Fruit fly (Drosophila melanogaster) whole organism, prepupa: ENCODE measurements around the gene CG13625.

Source experiments
- Blimp-1 ChIP-seq: fragments of 200-800 bp; sonication (Bioruptor generic); optimal IDR thresholded peaks from 3 replicates; lab custom pipeline; 2017; ENCODE audit warnings: missing biosample characterization, missing genetic modification characterization, mild to moderate bottlenecking, moderate library complexity, missing genetic modification reagents
- CG1621 ChIP-seq: fragments of 200-800 bp; sonication (Bioruptor generic); optimal IDR thresholded peaks from 3 replicates; lab custom pipeline; 2018; ENCODE audit warnings: missing biosample characterization, mild to moderate bottlenecking, missing genetic modification characterization
- CG6276 ChIP-seq: fragments of 200-800 bp; sonication (Bioruptor generic); optimal IDR thresholded peaks from 2 replicates; lab custom pipeline; 2017; ENCODE audit warnings: missing biosample characterization, mild to moderate bottlenecking, missing genetic modification characterization
- CG6808 ChIP-seq: fragments of 200-800 bp; sonication (Bioruptor generic); optimal IDR thresholded peaks from 3 replicates; lab custom pipeline; 2017; ENCODE audit warnings: missing biosample characterization, missing genetic modification characterization, mild to moderate bottlenecking, moderate library complexity, missing genetic modification reagents
- Ets21C ChIP-seq: fragments of 200-800 bp; sonication (Bioruptor generic); optimal IDR thresholded peaks from 3 replicates; lab custom pipeline; 2016; ENCODE audit warnings: missing biosample characterization, missing genetic modification characterization
- Gug ChIP-seq: fragments of 200-800 bp; sonication (Bioruptor generic); IDR thresholded peaks from 2 replicates; pipeline ENCODE4 v1.3.6; 2022; ENCODE audit warnings: missing biosample characterization, missing genetic modification characterization
- Smox ChIP-seq: fragments of 200-800 bp; sonication (Bioruptor generic); optimal IDR thresholded peaks from 3 replicates; lab custom pipeline; 2016; ENCODE audit warnings: missing biosample characterization, missing genetic modification characterization
- Sox14 ChIP-seq: fragments of 200-800 bp; sonication (Bioruptor generic); optimal IDR thresholded peaks from 3 replicates; lab custom pipeline; 2016; ENCODE audit warnings: missing biosample characterization, missing genetic modification characterization

DNA sequence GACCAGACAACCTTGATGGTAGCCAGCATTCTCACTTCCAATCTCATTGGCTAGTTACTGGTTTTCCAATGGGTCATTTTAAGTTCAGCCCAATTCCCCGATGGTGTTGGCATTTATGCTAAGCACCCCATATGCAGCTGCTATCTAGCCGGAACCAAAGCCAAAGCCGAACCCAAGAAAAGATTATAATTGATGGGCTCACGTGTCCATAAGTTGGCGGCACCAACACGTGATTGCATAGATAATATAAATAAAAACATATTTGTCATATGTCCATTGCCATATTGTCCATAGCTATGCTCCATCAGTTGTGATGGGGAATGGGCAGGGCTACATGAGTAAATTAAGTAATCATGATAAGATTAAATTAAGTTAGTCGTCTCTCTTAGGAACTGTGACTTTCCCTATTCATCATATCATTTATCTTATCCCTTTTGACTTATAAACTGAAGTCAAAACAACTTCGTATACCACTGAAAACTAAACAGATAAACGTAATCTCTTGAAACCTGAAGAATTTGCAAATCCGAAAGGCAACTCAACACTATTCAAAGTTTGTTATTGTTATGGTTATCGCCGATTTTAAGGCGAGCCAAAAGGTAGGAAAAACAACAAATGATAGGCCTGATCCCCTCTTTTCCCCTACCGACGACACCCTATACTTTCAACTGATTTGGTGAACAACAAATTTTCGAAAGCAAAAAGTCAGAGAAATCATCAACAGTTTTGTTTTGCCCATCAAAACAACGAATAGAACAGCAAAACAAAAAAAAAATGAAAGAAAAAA, 21.7 kb downstream of the CG13625 start:
- TF ChIP-seq Ets21C (GFP tag; lab: Kevin White, UChicago) (no peak), Blimp-1 (no peak), CG1621 (tag; lab: Kevin White, UChicago) (no peak), Sox14 (GFP tag; lab: Kevin White, UChicago) (no peak), Gug (GFP tag; lab: Robert Waterston, UW) (no peak), CG6276 (GFP tag; lab: Kevin White, UChicago) (no peak), Smox (GFP tag; lab: Kevin White, UChicago) (no peak), CG6808 (no peak)
